Fruit fly (Drosophila melanogaster) whole organism, embryonic: ENCODE data around the gene Hap40.

Experiments
- Antp ChIP-seq: fragments of 200-800 bp; sonication (Bioruptor generic); optimal IDR thresholded peaks from 3 replicates; lab custom pipeline; 2016; ENCODE audit warnings: missing biosample characterization, missing genetic modification characterization
- Bgb ChIP-seq: fragments of 200-800 bp; sonication (Bioruptor generic); IDR thresholded peaks from 2 replicates; pipeline ENCODE4 v1.3.6; 2022; ENCODE audit warnings: missing biosample characterization, missing genetic modification characterization; ENCODE audit not compliant: partially characterized antibody
- CG10147 ChIP-seq: fragments of 200-800 bp; sonication (Bioruptor generic); optimal IDR thresholded peaks from 2 replicates; lab custom pipeline; 2019; ENCODE audit warnings: missing biosample characterization, mild to moderate bottlenecking, missing genetic modification characterization, moderate library complexity
- CG10209 ChIP-seq: fragments of 200-800 bp; sonication (Bioruptor generic); optimal IDR thresholded peaks from 3 replicates; lab custom pipeline; 2017; ENCODE audit warnings: missing biosample characterization, mild to moderate bottlenecking, missing genetic modification characterization, missing genetic modification reagents
- CG11085 ChIP-seq: fragments of 200-800 bp; sonication (Bioruptor generic); IDR thresholded peaks from 2 replicates; pipeline ENCODE4 v1.3.6; 2022; ENCODE audit warnings: missing biosample characterization, missing genetic modification characterization
- CG11093 ChIP-seq: fragments of 200-800 bp; sonication (Bioruptor generic); IDR thresholded peaks from 3 replicates; pipeline ENCODE4 v1.3.6; 2022; ENCODE audit warnings: missing biosample characterization, missing genetic modification characterization
- CG13424 ChIP-seq: fragments of 200-800 bp; sonication (Bioruptor generic); optimal IDR thresholded peaks from 2 replicates; lab custom pipeline; 2019; ENCODE audit warnings: missing biosample characterization, mild to moderate bottlenecking, missing genetic modification characterization, moderate library complexity
- CG13624 ChIP-seq: fragments of 200-800 bp; sonication (Bioruptor generic); optimal IDR thresholded peaks from 2 replicates; lab custom pipeline; 2016; ENCODE audit warnings: missing biosample characterization, missing genetic modification characterization
- CG14014 ChIP-seq: fragments of 200-800 bp; sonication (Bioruptor generic); IDR thresholded peaks from 2 replicates; pipeline ENCODE4 v1.3.6; 2022; ENCODE audit warnings: missing biosample characterization, missing genetic modification characterization
- CG17612 ChIP-seq: fragments of 200-800 bp; sonication (Bioruptor generic); IDR thresholded peaks from 2 replicates; pipeline ENCODE4 v1.3.6; 2022; ENCODE audit warnings: missing biosample characterization, missing genetic modification characterization
- CG2678 ChIP-seq: fragments of 200-800 bp; sonication (Bioruptor generic); optimal IDR thresholded peaks from 3 replicates; lab custom pipeline; 2019; ENCODE audit warnings: missing biosample characterization, mild to moderate bottlenecking, missing genetic modification characterization, moderate library complexity
- CG30403 ChIP-seq: fragments of 200-800 bp; sonication (Bioruptor generic); optimal IDR thresholded peaks from 3 replicates; lab custom pipeline; 2016; ENCODE audit warnings: missing biosample characterization, missing genetic modification characterization
- CG31441 ChIP-seq: fragments of 200-800 bp; sonication (Bioruptor generic); IDR thresholded peaks from 2 replicates; pipeline ENCODE4 v1.3.6; 2022; ENCODE audit warnings: missing biosample characterization, missing genetic modification characterization
- CG4360 ChIP-seq: fragments of 200-800 bp; sonication (Bioruptor generic); IDR thresholded peaks from 2 replicates; pipeline ENCODE4 v1.3.6; 2022; ENCODE audit warnings: missing biosample characterization, missing genetic modification characterization
- CG4707 ChIP-seq: fragments of 200-800 bp; sonication (Bioruptor generic); optimal IDR thresholded peaks from 2 replicates; lab custom pipeline; 2018; ENCODE audit warnings: missing biosample characterization, mild to moderate bottlenecking, missing genetic modification characterization, moderate library complexity
- CG6689 ChIP-seq: fragments of 200-800 bp; sonication (Bioruptor generic); IDR thresholded peaks from 2 replicates; pipeline ENCODE4 v1.3.6; 2022; ENCODE audit warnings: missing biosample characterization, missing genetic modification characterization
- CG8290 ChIP-seq, 3 experiments: fragments of 200-800 bp; sonication (Bioruptor generic); optimal IDR thresholded peaks; 2 replicates each; lab custom pipeline; 2016 to 2019; ENCODE audit warnings: missing biosample characterization in 3 of 3, missing genetic modification characterization in 3 of 3, mild to moderate bottlenecking in 2 of 3, moderate library complexity in 1 of 3
- CG9215 ChIP-seq: fragments of 200-800 bp; sonication (Bioruptor generic); IDR thresholded peaks from 2 replicates; pipeline ENCODE4 v1.3.6; 2022; ENCODE audit warnings: missing biosample characterization, missing genetic modification characterization
- CG9817 ChIP-seq: fragments of 200-800 bp; sonication (Bioruptor generic); optimal IDR thresholded peaks from 2 replicates; lab custom pipeline; 2018; ENCODE audit warnings: missing biosample characterization, mild to moderate bottlenecking, missing genetic modification characterization, moderate library complexity
- Dad ChIP-seq: fragments of 200-800 bp; sonication (Bioruptor generic); optimal IDR thresholded peaks from 3 replicates; lab custom pipeline; 2016; ENCODE audit warnings: missing biosample characterization, missing genetic modification characterization
- Dip2 ChIP-seq: fragments of 200-800 bp; sonication (Bioruptor generic); IDR thresholded peaks from 2 replicates; pipeline ENCODE4 v1.3.6; 2022; ENCODE audit warnings: missing biosample characterization, missing genetic modification characterization
- Fer3 ChIP-seq: fragments of 200-800 bp; sonication (Bioruptor generic); optimal IDR thresholded peaks from 2 replicates; lab custom pipeline; 2018; ENCODE audit warnings: missing biosample characterization, mild to moderate bottlenecking, missing genetic modification characterization, moderate library complexity
- HHEX ChIP-seq: fragments of 200-800 bp; sonication (Bioruptor generic); optimal IDR thresholded peaks from 3 replicates; lab custom pipeline; 2017; ENCODE audit warnings: missing biosample characterization, mild to moderate bottlenecking, missing genetic modification characterization, missing genetic modification reagents
- MESR4 ChIP-seq: fragments of 200-800 bp; sonication (Bioruptor generic); optimal IDR thresholded peaks from 2 replicates; lab custom pipeline; 2018; ENCODE audit warnings: missing biosample characterization, mild to moderate bottlenecking, missing genetic modification characterization, moderate library complexity
- Max ChIP-seq: fragments of 200-800 bp; sonication (Bioruptor generic); optimal IDR thresholded peaks from 2 replicates; lab custom pipeline; 2016; ENCODE audit warnings: missing biosample characterization, mild to moderate bottlenecking, missing genetic modification characterization
- Pdp1 ChIP-seq, 2 experiments: fragments of 200-800 bp; sonication (Bioruptor generic); optimal IDR thresholded peaks; 3 replicates each; lab custom pipeline; 2016; ENCODE audit warnings: missing biosample characterization in 2 of 2, missing genetic modification characterization in 2 of 2, mild to moderate bottlenecking in 1 of 2, moderate library complexity in 1 of 2
- Rfx ChIP-seq: fragments of 200-800 bp; sonication (Bioruptor generic); IDR thresholded peaks from 2 replicates; pipeline ENCODE4 v1.3.6; 2022; ENCODE audit warnings: missing biosample characterization, missing genetic modification characterization
- Scr ChIP-seq: fragments of 200-800 bp; sonication (Bioruptor generic); IDR thresholded peaks from 2 replicates; pipeline ENCODE4 v1.3.6; 2022; ENCODE audit warnings: missing biosample characterization, missing genetic modification characterization; ENCODE audit not compliant: partially characterized antibody
- Sry-β ChIP-seq: fragments of 200-800 bp; sonication (Bioruptor generic); optimal IDR thresholded peaks from 2 replicates; lab custom pipeline; 2018; ENCODE audit warnings: missing biosample characterization, mild to moderate bottlenecking, missing genetic modification characterization, moderate library complexity
- aop ChIP-seq: fragments of 200-800 bp; sonication (Bioruptor generic); IDR thresholded peaks from 2 replicates; pipeline ENCODE4 v1.3.6; 2022; ENCODE audit warnings: missing biosample characterization, missing genetic modification characterization
- bcd ChIP-seq: fragments of 200-800 bp; sonication (Bioruptor generic); optimal IDR thresholded peaks from 2 replicates; lab custom pipeline; 2017; ENCODE audit warnings: missing biosample characterization, mild to moderate bottlenecking, missing genetic modification characterization
- croc ChIP-seq: fragments of 200-800 bp; sonication (Bioruptor generic); conservative IDR thresholded peaks from 3 replicates; pipeline ENCODE4 v1.3.6; 2022; ENCODE audit warnings: missing biosample characterization, missing genetic modification characterization
- crp ChIP-seq, 2 experiments: fragments of 200-800 bp; sonication (Bioruptor generic); optimal IDR thresholded peaks; 2 replicates in 1 of 2; 3 replicates in 1 of 2; lab custom pipeline; 2017; ENCODE audit warnings: missing biosample characterization in 2 of 2, missing genetic modification characterization in 2 of 2, mild to moderate bottlenecking in 1 of 2, moderate library complexity in 1 of 2
- cwo ChIP-seq: fragments of 200-800 bp; sonication (Bioruptor generic); optimal IDR thresholded peaks from 3 replicates; lab custom pipeline; 2017; ENCODE audit warnings: missing biosample characterization, missing genetic modification characterization, mild to moderate bottlenecking, moderate library complexity, missing genetic modification reagents
- fu2 ChIP-seq: fragments of 200-800 bp; sonication (Bioruptor generic); optimal IDR thresholded peaks from 2 replicates; lab custom pipeline; 2016; ENCODE audit warnings: missing biosample characterization, missing genetic modification characterization
- gt ChIP-seq: fragments of 200-800 bp; sonication (Bioruptor generic); IDR thresholded peaks from 2 replicates; pipeline ENCODE4 v1.3.6; 2022; ENCODE audit warnings: missing biosample characterization, missing genetic modification characterization
- her ChIP-seq: fragments of 200-800 bp; sonication (Bioruptor generic); optimal IDR thresholded peaks from 2 replicates; lab custom pipeline; 2016; ENCODE audit warnings: missing biosample characterization, missing genetic modification characterization
- insv ChIP-seq, 2 experiments: fragments of 200-800 bp; sonication (Bioruptor generic); optimal IDR thresholded peaks; 3 replicates each; lab custom pipeline; 2016 to 2018; ENCODE audit warnings: missing biosample characterization in 2 of 2, missing genetic modification characterization in 2 of 2
- klu ChIP-seq: fragments of 200-800 bp; sonication (Bioruptor generic); IDR thresholded peaks from 2 replicates; pipeline ENCODE4 v1.3.6; 2022; ENCODE audit warnings: missing biosample characterization, missing genetic modification characterization
- lilli ChIP-seq: fragments of 200-800 bp; sonication (Bioruptor generic); optimal IDR thresholded peaks from 3 replicates; lab custom pipeline; 2016; ENCODE audit warnings: missing biosample characterization, missing genetic modification characterization
- phol ChIP-seq: fragments of 200-800 bp; sonication (Bioruptor generic); optimal IDR thresholded peaks from 3 replicates; lab custom pipeline; 2018; ENCODE audit warnings: missing biosample characterization, mild to moderate bottlenecking, missing genetic modification characterization, moderate library complexity
- salm ChIP-seq: fragments of 200-800 bp; sonication (Bioruptor generic); optimal IDR thresholded peaks from 2 replicates; lab custom pipeline; 2018; ENCODE audit warnings: missing biosample characterization, mild to moderate bottlenecking, missing genetic modification characterization
- tx ChIP-seq: fragments of 200-800 bp; sonication (Bioruptor generic); optimal IDR thresholded peaks from 2 replicates; lab custom pipeline; 2016; ENCODE audit warnings: missing biosample characterization, missing genetic modification characterization
- unc-4 ChIP-seq: fragments of 200-800 bp; sonication (Bioruptor generic); IDR thresholded peaks from 2 replicates; pipeline ENCODE4 v1.3.6; 2022; ENCODE audit warnings: missing biosample characterization, missing genetic modification characterization; ENCODE audit not compliant: partially characterized antibody
- unpg ChIP-seq: fragments of 200-800 bp; sonication (Bioruptor generic); optimal IDR thresholded peaks from 3 replicates; lab custom pipeline; 2018; ENCODE audit warnings: missing biosample characterization, mild to moderate bottlenecking, missing genetic modification characterization, moderate library complexity
- vfl ChIP-seq: fragments of 200-800 bp; sonication (Bioruptor generic); optimal IDR thresholded peaks from 2 replicates; lab custom pipeline; 2016; ENCODE audit warnings: missing biosample characterization, missing genetic modification characterization
- zen2 ChIP-seq: fragments of 200-800 bp; sonication (Bioruptor generic); IDR thresholded peaks from 3 replicates; pipeline ENCODE4 v1.3.6; 2022; ENCODE audit warnings: missing biosample characterization, missing genetic modification characterization; ENCODE audit not compliant: partially characterized antibody
- zfh1 ChIP-seq: fragments of 200-800 bp; sonication (Bioruptor generic); IDR thresholded peaks from 3 replicates; pipeline ENCODE4 v1.3.6; 2022; ENCODE audit warnings: missing biosample characterization, missing genetic modification characterization

Hap40 gene

DNA sequence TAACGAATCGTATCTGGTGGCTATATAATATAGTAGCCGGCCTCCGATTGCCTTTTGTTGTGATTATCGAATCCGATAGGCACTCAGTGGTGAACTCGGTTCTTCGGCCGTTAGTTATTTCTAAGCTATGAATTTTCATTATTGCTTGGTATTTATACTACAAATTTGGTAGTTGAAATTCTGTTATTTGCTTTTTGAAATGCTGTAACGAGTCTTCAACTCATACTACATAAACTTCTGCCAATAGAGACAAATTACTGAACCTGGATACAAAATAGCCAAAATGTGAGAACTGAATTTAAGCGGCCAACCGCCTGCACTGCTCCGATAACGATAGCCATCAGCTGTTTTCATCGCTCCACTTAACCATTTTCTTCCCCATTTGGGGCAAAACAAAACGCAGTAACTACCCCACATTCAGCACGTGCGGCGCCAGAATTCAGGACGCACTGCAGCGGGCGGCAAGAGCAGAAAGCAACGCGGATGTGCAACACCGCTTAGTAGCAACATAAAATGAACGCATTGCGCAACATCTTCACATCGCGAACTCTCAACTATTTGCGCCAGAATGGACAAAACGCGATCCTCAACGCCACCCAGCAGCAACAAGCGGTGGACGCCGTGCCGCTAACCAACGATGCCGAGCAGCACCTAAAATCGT lies 35.1 kb downstream of the Hap40 start, which contains the start of the genes CG11679 and CG8206 (continued):
- peak; percentile 13 for TF ChIP-seq CG10147 (GFP tag; lab: Kevin White, UChicago)
- peak; percentile 25 for TF ChIP-seq cwo
- TF ChIP-seq CG13424 (tag; lab: Kevin White, UChicago), result peak; percentile 56
- no peak for TF ChIP-seq gt (GFP tag; lab: Robert Waterston, UW)
- no peak for TF ChIP-seq CG17612 (GFP tag; lab: Robert Waterston, UW)
- no peak for TF ChIP-seq vfl (GFP tag; lab: Kevin White, UChicago)
- TF ChIP-seq Dip2 (GFP tag; lab: Robert Waterston, UW), result no peak
- peak; percentile 19; the same call in 1 of the 2 replicates for TF ChIP-seq klu (GFP tag; lab: Robert Waterston, UW)
- peak; percentile 6 for TF ChIP-seq CG8290 (GFP tag; optimal IDR thresholded peaks at IDR 0.05; lab: Kevin White, UChicago)
- TF ChIP-seq CG8290 (tag; optimal IDR thresholded peaks at IDR 0.05; lab: Kevin White, UChicago), result no peak
- TF ChIP-seq aop (GFP tag; lab: Robert Waterston, UW), result no peak
- TF ChIP-seq croc (GFP tag; lab: Robert Waterston, UW), result no peak
- peak in 1 of 2 experiments; percentile 86 for TF ChIP-seq crp (GFP tag; optimal IDR thresholded peaks at IDR 0.05; lab: Kevin White, UChicago)
- no peak for TF ChIP-seq CG31441 (GFP tag; lab: Robert Waterston, UW)
- TF ChIP-seq CG11093, result peak; percentile 28; the same call in 1 of the 3 replicates
- no peak for TF ChIP-seq CG11085 (GFP tag; lab: Robert Waterston, UW)
- peak; percentile 55 for TF ChIP-seq CG6689 (GFP tag; lab: Robert Waterston, UW)
- TF ChIP-seq CG30403 (GFP tag; lab: Kevin White, UChicago), result peak; percentile 53
- TF ChIP-seq CG10209 (GFP tag; lab: Kevin White, UChicago), result peak; percentile 16
- TF ChIP-seq CG4707 (GFP tag; lab: Kevin White, UChicago), result no peak
- TF ChIP-seq CG2678 (tag; lab: Kevin White, UChicago), result peak; percentile 60
- peak; percentile 41 for TF ChIP-seq tx (GFP tag; lab: Kevin White, UChicago)
- peak; percentile 56 for TF ChIP-seq CG9215 (GFP tag; lab: Robert Waterston, UW)
- TF ChIP-seq unpg (GFP tag; lab: Kevin White, UChicago), result peak; percentile 15
- TF ChIP-seq her (GFP tag; lab: Kevin White, UChicago), result peak; percentile 14
- TF ChIP-seq Max (GFP tag; lab: Kevin White, UChicago), result peak; percentile 24
- peak; percentile 54 for TF ChIP-seq Scr (GFP tag; lab: Robert Waterston, UW)
- TF ChIP-seq MESR4 (GFP tag; lab: Kevin White, UChicago), result peak; percentile 76
- TF ChIP-seq phol (tag; lab: Kevin White, UChicago), result peak; percentile 55
- 0 out of 3 replicates have a peak, but pooled peaks have one; percentile 42 for TF ChIP-seq zfh1
- TF ChIP-seq zen2, result no peak
- TF ChIP-seq Bgb (GFP tag; lab: Robert Waterston, UW), result peak; percentile 34; the same call in 1 of the 2 replicates
- peak; percentile 59 for TF ChIP-seq Antp (GFP tag; lab: Kevin White, UChicago)
- peak; percentile 55 for TF ChIP-seq CG9817
- peak; percentile 38 to 62 for TF ChIP-seq Pdp1 (GFP tag; optimal IDR thresholded peaks at IDR 0.05; lab: Kevin White, UChicago)
- peak; percentile 33 for TF ChIP-seq bcd (GFP tag; lab: Kevin White, UChicago)
- no peak for TF ChIP-seq CG4360 (GFP tag; lab: Robert Waterston, UW)
- TF ChIP-seq Sry-β (GFP tag; lab: Kevin White, UChicago), result peak; percentile 96
- peak; percentile 60 for TF ChIP-seq lilli (GFP tag; lab: Kevin White, UChicago)
- peak; percentile 72 for TF ChIP-seq Rfx (GFP tag; lab: Robert Waterston, UW)
- peak in 1 of 2 experiments; percentile 33 for TF ChIP-seq insv (GFP tag; optimal IDR thresholded peaks at IDR 0.05; lab: Kevin White, UChicago)
- TF ChIP-seq unc-4 (GFP tag; lab: Robert Waterston, UW), result 0 out of 2 replicates have a peak, but pooled peaks have one; percentile 48
- TF ChIP-seq CG13624 (GFP tag; lab: Kevin White, UChicago), result peak; percentile 43
- peak; percentile 5 for TF ChIP-seq salm (tag; lab: Kevin White, UChicago)
- TF ChIP-seq HHEX (GFP tag; lab: Kevin White, UChicago), result no peak
- peak; percentile 25 for TF ChIP-seq fu2 (GFP tag; lab: Kevin White, UChicago)
- TF ChIP-seq Dad (GFP tag; lab: Kevin White, UChicago), result peak; percentile 27
- TF ChIP-seq CG14014, result peak; percentile 26; the same call in 1 of the 2 replicates
- TF ChIP-seq Fer3 (tag; lab: Kevin White, UChicago), result peak; percentile 3
